Fruit fly (Drosophila melanogaster) whole organism, adult: ENCODE data around the gene CG7394.

ENCODE experiments used
- CG33017 ChIP-seq: fragments of 200-800 bp; sonication (Bioruptor generic); optimal IDR thresholded peaks from 2 replicates; lab custom pipeline; 2018; ENCODE audit warnings: missing biosample characterization, mild to moderate bottlenecking, missing genetic modification characterization, moderate library complexity
- pad ChIP-seq: fragments of 200-800 bp; sonication (Bioruptor generic); optimal IDR thresholded peaks from 3 replicates; lab custom pipeline; 2017; ENCODE audit warnings: missing biosample characterization, missing genetic modification characterization, mild to moderate bottlenecking, moderate library complexity, missing genetic modification reagents

- TF ChIP-seq pad (GFP tag; lab: Kevin White, UChicago): no peak
- no peak for TF ChIP-seq CG33017 (tag; lab: Kevin White, UChicago)
These were observed 38.5 kb upstream of the CG7394 start for dm6 chr3L:11523286-11523685.
